Fruit fly (Drosophila melanogaster): ENCODE data around the gene aust.

aust gene

dm6 chr2L:9206401-9206800 lies 44.4 kb downstream of the aust start (continued):
- TF ChIP-seq CG9437 (GFP tag; optimal IDR thresholded peaks at IDR 0.05), result peak; percentile 23

- TF ChIP-seq CG13296 (GFP tag; optimal IDR thresholded peaks at IDR 0.05), result peak; percentile 15
- TF ChIP-seq otp (GFP tag; IDR thresholded peaks at IDR 0.05), result 0 out of 3 replicates have a peak, but pooled peaks have one; percentile 31
- TF ChIP-seq H15 (GFP tag; IDR thresholded peaks at IDR 0.05), result no peak
- TF ChIP-seq hkb (optimal IDR thresholded peaks at IDR 0.05), result no peak
- TF ChIP-seq hkb (GFP tag; IDR thresholded peaks at IDR 0.05), result peak; percentile 32; the same call in 1 of the 2 replicates
- TF ChIP-seq btn (GFP tag; optimal IDR thresholded peaks at IDR 0.05), result no peak
- TF ChIP-seq ems (GFP tag; optimal IDR thresholded peaks at IDR 0.05), result no peak
- TF ChIP-seq abd-A (tag; optimal IDR thresholded peaks at IDR 0.05), result peak; percentile 80
- TF ChIP-seq Fer3 (tag; optimal IDR thresholded peaks at IDR 0.05), result no peak
- peak; percentile 93 for TF ChIP-seq ATbp (GFP tag; optimal IDR thresholded peaks at IDR 0.05)
- no peak for TF ChIP-seq CG13775 (GFP tag; optimal IDR thresholded peaks at IDR 0.05)
- no peak for TF ChIP-seq chif (GFP tag; optimal IDR thresholded peaks at IDR 0.05)
- no peak for TF ChIP-seq CG18476 (GFP tag; optimal IDR thresholded peaks at IDR 0.05)
- no peak for TF ChIP-seq CG8359 (GFP tag; optimal IDR thresholded peaks at IDR 0.05; ENCODE audit: borderline replicate concordance)
- TF ChIP-seq CG10274 (GFP tag; optimal IDR thresholded peaks at IDR 0.05), result no peak
- TF ChIP-seq CG6813 (GFP tag; optimal IDR thresholded peaks at IDR 0.05), result peak; percentile 41
- peak; percentile 83 for TF ChIP-seq nom (GFP tag; optimal IDR thresholded peaks at IDR 0.05)
- TF ChIP-seq slbo (GFP tag; IDR thresholded peaks at IDR 0.05), result no peak
- no peak for TF ChIP-seq CG12299 (tag; optimal IDR thresholded peaks at IDR 0.05)
- 0 out of 2 replicates have a peak, but pooled peaks have one; percentile 7 for TF ChIP-seq CG6689 (GFP tag; IDR thresholded peaks at IDR 0.05)
- peak in 1 of 2 experiments; percentile 74 for TF ChIP-seq Pdp1 (GFP tag; optimal IDR thresholded peaks at IDR 0.05)
- no peak for TF ChIP-seq Chrac-16 (GFP tag; optimal IDR thresholded peaks at IDR 0.05)
- no peak for TF ChIP-seq Kr (GFP tag; optimal IDR thresholded peaks at IDR 0.05)
- TF ChIP-seq tx (GFP tag; optimal IDR thresholded peaks at IDR 0.05), result no peak
- TF ChIP-seq CG9609 (GFP tag; optimal IDR thresholded peaks at IDR 0.05), result no peak
- peak; percentile 64 for TF ChIP-seq HmgZ (tag; optimal IDR thresholded peaks at IDR 0.05)
- TF ChIP-seq CG7556 (GFP tag; optimal IDR thresholded peaks at IDR 0.05), result no peak
- no peak for TF ChIP-seq Oaz (GFP tag; IDR thresholded peaks at IDR 0.05)
- TF ChIP-seq Side (GFP tag; optimal IDR thresholded peaks at IDR 0.05), result peak; percentile 50
- no peak for TF ChIP-seq ewg (GFP tag; optimal IDR thresholded peaks at IDR 0.05)
- TF ChIP-seq usp (GFP tag; optimal IDR thresholded peaks at IDR 0.05), result no peak
- TF ChIP-seq crc (GFP tag; optimal IDR thresholded peaks at IDR 0.05), result no peak
- no peak for TF ChIP-seq lov (optimal IDR thresholded peaks at IDR 0.05)
- peak; percentile 57; the same call in 1 of the 3 replicates for TF ChIP-seq lov (GFP tag; IDR thresholded peaks at IDR 0.05)
- TF ChIP-seq MBD-R2 (GFP tag; IDR thresholded peaks at IDR 0.05), result no peak; the same call in 1 of the 2 replicates
- no peak for TF ChIP-seq CG10543 (GFP tag; optimal IDR thresholded peaks at IDR 0.05)
- TF ChIP-seq sens (GFP tag), result no peak
- peak; percentile 24; the same call in 1 of the 2 replicates for TF ChIP-seq sens-2 (GFP tag; IDR thresholded peaks at IDR 0.05)
- TF ChIP-seq sqz (GFP tag; optimal IDR thresholded peaks at IDR 0.05), result peak; percentile 73
- peak; percentile 99 for TF ChIP-seq pfk (GFP tag; optimal IDR thresholded peaks at IDR 0.05)
- no peak for TF ChIP-seq CG3407 (GFP tag; optimal IDR thresholded peaks at IDR 0.05)
- peak; percentile 39 for TF ChIP-seq CG6854 (GFP tag; optimal IDR thresholded peaks at IDR 0.05)
- peak; percentile 68 for TF ChIP-seq CG34376 (GFP tag; optimal IDR thresholded peaks at IDR 0.05)
- TF ChIP-seq ci (GFP tag; IDR thresholded peaks at IDR 0.05), result peak; percentile 91; the same call in 2 of the 3 replicates
- no peak for TF ChIP-seq CG10654 (GFP tag; optimal IDR thresholded peaks at IDR 0.05)
- TF ChIP-seq salm (tag; optimal IDR thresholded peaks at IDR 0.05), result peak; percentile 22
- no peak for TF ChIP-seq CG8290 (GFP tag; optimal IDR thresholded peaks at IDR 0.05)
- peak in 1 of 2 experiments; percentile 36 for TF ChIP-seq CG8290 (tag; optimal IDR thresholded peaks at IDR 0.05)
- no peak for TF ChIP-seq Gsc (GFP tag; IDR thresholded peaks at IDR 0.05)
Observed at dm6 chr2L:9205133-9205615, 45.7 kb downstream of the aust start.

Data from whole organism, embryonic.